Fruit fly (Drosophila melanogaster): ENCODE measurements around the gene Ada2b.

Ada2b gene

DNA sequence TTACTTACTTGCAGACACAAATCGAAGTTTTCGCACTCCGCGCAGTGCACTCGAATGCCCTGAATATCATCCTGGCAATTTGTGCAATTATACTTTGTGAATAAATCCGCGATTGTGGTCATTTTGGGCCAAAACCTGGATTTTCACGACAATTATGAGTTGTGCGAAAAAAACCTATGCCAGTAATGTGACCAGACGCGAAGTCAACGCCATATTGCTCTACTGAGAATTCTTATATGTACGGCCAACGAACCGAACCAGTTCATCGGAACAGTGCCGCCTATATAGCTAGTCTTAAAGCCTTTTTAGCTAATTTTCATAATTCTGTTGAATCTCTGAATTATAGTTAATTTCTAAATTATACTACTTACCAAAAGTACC, at the start of gene Ada2b (continued):
- TF ChIP-seq CG31365 (tag; optimal IDR thresholded peaks at IDR 0.05), result no peak
- no peak for TF ChIP-seq CG11560 (tag; IDR thresholded peaks at IDR 0.05)
- TF ChIP-seq kah (GFP tag; optimal IDR thresholded peaks at IDR 0.05), result no peak
- TF ChIP-seq CG18011 (GFP tag; optimal IDR thresholded peaks at IDR 0.05), result no peak
- TF ChIP-seq kni (GFP tag; optimal IDR thresholded peaks at IDR 0.05), result no peak
- no peak for TF ChIP-seq eve (GFP tag; optimal IDR thresholded peaks at IDR 0.05)
- TF ChIP-seq Dek (tag; optimal IDR thresholded peaks at IDR 0.05), result no peak
- TF ChIP-seq NC2β (GFP tag; optimal IDR thresholded peaks at IDR 0.05), result no peak
- no peak for TF ChIP-seq z (GFP tag; IDR thresholded peaks at IDR 0.05)
- TF ChIP-seq wek (GFP tag; optimal IDR thresholded peaks at IDR 0.05), result no peak
- no peak for TF ChIP-seq trem (tag; optimal IDR thresholded peaks at IDR 0.05)
- no peak for TF ChIP-seq CG2202 (tag; optimal IDR thresholded peaks at IDR 0.05)
- TF ChIP-seq CG1603 (tag; optimal IDR thresholded peaks at IDR 0.05), result peak; percentile 32
- TF ChIP-seq sqz (GFP tag; optimal IDR thresholded peaks at IDR 0.05), result no peak
- TF ChIP-seq Doc3 (GFP tag; IDR thresholded peaks at IDR 0.05; ENCODE audit: partially characterized antibody), result no peak
- TF ChIP-seq amos (GFP tag; IDR thresholded peaks at IDR 0.05; ENCODE audit: partially characterized antibody), result peak; percentile 45; the same call in 1 of the 2 replicates
- TF ChIP-seq fd96Cb (tag; optimal IDR thresholded peaks at IDR 0.05), result no peak
- TF ChIP-seq gem (tag; optimal IDR thresholded peaks at IDR 0.05), result no peak
- no peak for TF ChIP-seq CG10147 (GFP tag; optimal IDR thresholded peaks at IDR 0.05)
- no peak for TF ChIP-seq CHES-1-like (GFP tag; optimal IDR thresholded peaks at IDR 0.05)
- TF ChIP-seq CG1602 (GFP tag; optimal IDR thresholded peaks at IDR 0.05), result no peak
- TF ChIP-seq CG18262 (tag; optimal IDR thresholded peaks at IDR 0.05), result no peak
- peak; percentile 40 for TF ChIP-seq CG15479 (GFP tag; optimal IDR thresholded peaks at IDR 0.05)
- TF ChIP-seq CG34422 (GFP tag; IDR thresholded peaks at IDR 0.05), result peak; percentile 49; the same call in 2 of the 3 replicates
- TF ChIP-seq Trl (optimal IDR thresholded peaks at IDR 0.05), result no peak
- TF ChIP-seq Trl (GFP tag; optimal IDR thresholded peaks at IDR 0.05), result no peak
- TF ChIP-seq CG5180 (GFP tag; optimal IDR thresholded peaks at IDR 0.05), result no peak
- peak; percentile 64 for TF ChIP-seq row (GFP tag; IDR thresholded peaks at IDR 0.05)
- peak; percentile 34; the same call in 1 of the 3 replicates for TF ChIP-seq CG6791 (GFP tag; IDR thresholded peaks at IDR 0.05; ENCODE audit: partially characterized antibody)
- TF ChIP-seq onecut (GFP tag; IDR thresholded peaks at IDR 0.05), result no peak; the same call in 1 of the 2 replicates
- TF ChIP-seq CG13296 (GFP tag; optimal IDR thresholded peaks at IDR 0.05), result no peak
- TF ChIP-seq sens-2 (GFP tag; IDR thresholded peaks at IDR 0.05), result no peak
- TF ChIP-seq CG12744 (GFP tag; optimal IDR thresholded peaks at IDR 0.05), result no peak
- TF ChIP-seq CG30020 (tag; optimal IDR thresholded peaks at IDR 0.05), result peak; percentile 25
- no peak for TF ChIP-seq al (GFP tag; IDR thresholded peaks at IDR 0.05)
- TF ChIP-seq Xrp1 (GFP tag; IDR thresholded peaks at IDR 0.05), result no peak
- no peak for TF ChIP-seq salm (tag; optimal IDR thresholded peaks at IDR 0.05)
- no peak for TF ChIP-seq Kr (GFP tag; optimal IDR thresholded peaks at IDR 0.05)
- TF ChIP-seq danr (GFP tag; IDR thresholded peaks at IDR 0.05), result no peak
- no peak for TF ChIP-seq CG8290 (GFP tag; optimal IDR thresholded peaks at IDR 0.05)
- peak in 1 of 2 experiments; percentile 23 for TF ChIP-seq CG8290 (tag; optimal IDR thresholded peaks at IDR 0.05)
- TF ChIP-seq tll (GFP tag; optimal IDR thresholded peaks at IDR 0.05), result peak in 1 of 2 experiments; percentile 50
- TF ChIP-seq lov (optimal IDR thresholded peaks at IDR 0.05), result no peak
- TF ChIP-seq lov (GFP tag; IDR thresholded peaks at IDR 0.05), result 0 out of 3 replicates have a peak, but pooled peaks have one; percentile 2
- no peak for TF ChIP-seq CG32772 (GFP tag; IDR thresholded peaks at IDR 0.05)
- TF ChIP-seq CG6683 (GFP tag; optimal IDR thresholded peaks at IDR 0.05), result no peak
- TF ChIP-seq Fer2 (tag; optimal IDR thresholded peaks at IDR 0.05), result no peak
- TF ChIP-seq HHEX (GFP tag; optimal IDR thresholded peaks at IDR 0.05), result no peak
- no peak for TF ChIP-seq jing (GFP tag; optimal IDR thresholded peaks at IDR 0.05)
- no peak for TF ChIP-seq sens (GFP tag)
- peak; percentile 41; the same call in 1 of the 3 replicates for TF ChIP-seq CG16813 (GFP tag; IDR thresholded peaks at IDR 0.05; ENCODE audit: partially characterized antibody)

Measured in whole organism, embryonic.